Worm (Caenorhabditis elegans) whole organism, late embryonic: ENCODE measurements around the gene T21B6.3.
A peak's percentile ranks its signal among the peaks of the same experiment; 100 is the strongest.

Experiments used
- C08G9.2 ChIP-seq: sonication (generic microtip); optimal IDR thresholded peaks from 2 replicates; lab custom pipeline; 2016; ENCODE audit warnings: mild to moderate bottlenecking, missing genetic modification characterization, moderate library complexity, missing compliant biosample characterization
- F13H6.1 ChIP-seq: sonication (generic microtip); optimal IDR thresholded peaks from 2 replicates; lab custom pipeline; 2016; ENCODE audit warnings: missing genetic modification characterization, missing compliant biosample characterization
- K02D7.2 ChIP-seq: sonication (generic microtip); optimal IDR thresholded peaks from 2 replicates; lab custom pipeline; 2017; ENCODE audit warnings: mild to moderate bottlenecking, missing genetic modification characterization, missing compliant biosample characterization
- ahr-1 ChIP-seq: sonication (generic microtip); optimal IDR thresholded peaks from 2 replicates; lab custom pipeline; 2016; ENCODE audit warnings: missing genetic modification characterization, missing compliant biosample characterization
- ceh-14 ChIP-seq: sonication (generic microtip); optimal IDR thresholded peaks from 2 replicates; lab custom pipeline; 2016; ENCODE audit warnings: missing genotype, missing genetic modification characterization, missing compliant biosample characterization
- ceh-18 ChIP-seq: sonication (generic microtip); optimal IDR thresholded peaks from 2 replicates; lab custom pipeline; 2016; ENCODE audit warnings: missing genetic modification characterization, missing compliant biosample characterization
- ceh-19 ChIP-seq: fragments of 200-800 bp; sonication (Bioruptor generic); optimal IDR thresholded peaks from 2 replicates; lab custom pipeline; 2018; ENCODE audit warnings: mild to moderate bottlenecking, missing genetic modification characterization, missing compliant biosample characterization
- ceh-2 ChIP-seq: sonication (generic microtip); optimal IDR thresholded peaks from 2 replicates; lab custom pipeline; 2016; ENCODE audit warnings: missing genotype, missing genetic modification characterization, missing compliant biosample characterization
- ceh-22 ChIP-seq: sonication (generic microtip); optimal IDR thresholded peaks from 2 replicates; lab custom pipeline; 2017; ENCODE audit warnings: missing biosample characterization, missing genetic modification characterization
- ceh-24 ChIP-seq: sonication (generic microtip); optimal IDR thresholded peaks from 2 replicates; lab custom pipeline; 2016; ENCODE audit warnings: mild to moderate bottlenecking, missing genetic modification characterization, missing compliant biosample characterization
- ceh-31 ChIP-seq: sonication (generic microtip); optimal IDR thresholded peaks from 2 replicates; lab custom pipeline; 2016; ENCODE audit warnings: missing genetic modification characterization, missing compliant biosample characterization
- ceh-34 ChIP-seq: sonication (generic microtip); optimal IDR thresholded peaks from 2 replicates; lab custom pipeline; 2016; ENCODE audit warnings: mild to moderate bottlenecking, missing genetic modification characterization, missing compliant biosample characterization
- ceh-45 ChIP-seq: fragments of 200-800 bp; sonication (Bioruptor generic); IDR thresholded peaks from 2 replicates; pipeline ENCODE4 v1.3.6; 2022; ENCODE audit warnings: missing genetic modification reagents, missing genetic modification characterization, missing compliant biosample characterization
- ceh-48 ChIP-seq: sonication (generic microtip); optimal IDR thresholded peaks from 2 replicates; lab custom pipeline; 2016; ENCODE audit warnings: missing genetic modification characterization, inconsistent platforms, missing compliant biosample characterization
- ceh-6 ChIP-seq: fragments of 200-800 bp; sonication (Bioruptor generic); optimal IDR thresholded peaks from 2 replicates; lab custom pipeline; 2018; ENCODE audit warnings: mild to moderate bottlenecking, missing genetic modification characterization, missing compliant biosample characterization
- ceh-9 ChIP-seq: sonication (generic microtip); optimal IDR thresholded peaks from 2 replicates; lab custom pipeline; 2016; ENCODE audit warnings: mild to moderate bottlenecking, missing genetic modification characterization, inconsistent platforms, missing compliant biosample characterization
- che-1 ChIP-seq: sonication (generic microtip); optimal IDR thresholded peaks from 2 replicates; lab custom pipeline; 2016; ENCODE audit warnings: mild to moderate bottlenecking, missing genetic modification characterization, missing compliant biosample characterization
- dmd-4 ChIP-seq: sonication (generic microtip); optimal IDR thresholded peaks from 2 replicates; lab custom pipeline; 2016; ENCODE audit warnings: borderline replicate concordance, missing genetic modification characterization, missing compliant biosample characterization
- dve-1 ChIP-seq: sonication (generic microtip); optimal IDR thresholded peaks from 2 replicates; lab custom pipeline; 2017; ENCODE audit warnings: antibody characterized with exemption, mild to moderate bottlenecking, missing genetic modification characterization, missing compliant biosample characterization
- ets-4 ChIP-seq: sonication (generic microtip); optimal IDR thresholded peaks from 2 replicates; lab custom pipeline; 2016; ENCODE audit warnings: missing genetic modification characterization, missing compliant biosample characterization
- eyg-1 ChIP-seq: sonication (generic microtip); optimal IDR thresholded peaks from 2 replicates; lab custom pipeline; 2016; ENCODE audit warnings: missing genotype, missing genetic modification characterization, missing compliant biosample characterization
- fax-1 ChIP-seq: sonication (generic microtip); optimal IDR thresholded peaks from 2 replicates; lab custom pipeline; 2016; ENCODE audit warnings: missing genotype, missing genetic modification characterization, missing compliant biosample characterization
- fkh-10 ChIP-seq: fragments of 150-350 bp; optimal IDR thresholded peaks from 2 replicates; lab custom pipeline; 2014; ENCODE audit warnings: missing biosample characterization, missing genetic modification reagents, missing genetic modification characterization
- fkh-6 ChIP-seq: sonication (generic microtip); optimal IDR thresholded peaks from 2 replicates; lab custom pipeline; 2016; ENCODE audit warnings: missing genetic modification characterization, missing compliant biosample characterization
- gmeb-2 ChIP-seq: sonication (generic microtip); optimal IDR thresholded peaks from 2 replicates; lab custom pipeline; 2016; ENCODE audit warnings: missing genetic modification characterization, inconsistent platforms, missing compliant biosample characterization
- hlh-13 ChIP-seq: fragments of 200-800 bp; sonication (Bioruptor generic); optimal IDR thresholded peaks from 2 replicates; lab custom pipeline; 2018; ENCODE audit warnings: mild to moderate bottlenecking, missing genetic modification characterization, missing compliant biosample characterization
- hlh-15 ChIP-seq: sonication (generic microtip); optimal IDR thresholded peaks from 2 replicates; lab custom pipeline; 2016; ENCODE audit warnings: missing genetic modification characterization, missing compliant biosample characterization
- hlh-6 ChIP-seq: sonication (generic microtip); optimal IDR thresholded peaks from 2 replicates; lab custom pipeline; 2016; ENCODE audit warnings: missing genotype, missing genetic modification characterization, missing compliant biosample characterization
- hlh-8 ChIP-seq: sonication (generic microtip); optimal IDR thresholded peaks from 2 replicates; lab custom pipeline; 2016; ENCODE audit warnings: missing genotype, missing genetic modification characterization, missing compliant biosample characterization
- madf-2 ChIP-seq: sonication (generic microtip); optimal IDR thresholded peaks from 2 replicates; lab custom pipeline; 2017; ENCODE audit warnings: missing genetic modification characterization, missing compliant biosample characterization
- mec-3 ChIP-seq: sonication (generic microtip); optimal IDR thresholded peaks from 2 replicates; lab custom pipeline; 2016; ENCODE audit warnings: borderline replicate concordance, missing genetic modification characterization, missing compliant biosample characterization
- nfya-1 ChIP-seq: sonication (generic microtip); optimal IDR thresholded peaks from 2 replicates; lab custom pipeline; 2017; ENCODE audit warnings: missing genetic modification characterization, mild to moderate bottlenecking, missing compliant biosample characterization, antibody characterized with exemption, moderate library complexity
- nhr-11 ChIP-seq: fragments of 150-350 bp; optimal IDR thresholded peaks from 2 replicates; lab custom pipeline; 2014; ENCODE audit warnings: missing biosample characterization, missing genetic modification characterization
- npax-4 ChIP-seq: sonication (generic microtip); optimal IDR thresholded peaks from 2 replicates; lab custom pipeline; 2016; ENCODE audit warnings: missing genetic modification characterization, missing compliant biosample characterization
- pax-1 ChIP-seq: fragments of 150-350 bp; optimal IDR thresholded peaks from 2 replicates; lab custom pipeline; 2014; ENCODE audit warnings: missing biosample characterization, missing genetic modification characterization
- pha-2 ChIP-seq: sonication (generic microtip); optimal IDR thresholded peaks from 2 replicates; lab custom pipeline; 2017; ENCODE audit warnings: mild to moderate bottlenecking, missing genetic modification characterization, missing compliant biosample characterization
- pha-4 ChIP-seq: fragments of 150-350 bp; optimal IDR thresholded peaks from 2 replicates; lab custom pipeline; 2018; ENCODE audit warnings: missing biosample characterization, missing genetic modification reagents, missing genetic modification characterization
- pqm-1 ChIP-seq: sonication (generic microtip); optimal IDR thresholded peaks from 2 replicates; lab custom pipeline; 2016; ENCODE audit warnings: missing genetic modification characterization, missing compliant biosample characterization
- pros-1 ChIP-seq: fragments of 150-350 bp; optimal IDR thresholded peaks from 2 replicates; lab custom pipeline; 2014; ENCODE audit warnings: missing biosample characterization, missing genetic modification reagents, missing genetic modification characterization
- ref-2 ChIP-seq: sonication (generic microtip); optimal IDR thresholded peaks from 2 replicates; lab custom pipeline; 2016; ENCODE audit warnings: missing genetic modification characterization, missing compliant biosample characterization
- sdc-2 ChIP-seq: sonication (generic microtip); optimal IDR thresholded peaks from 2 replicates; lab custom pipeline; 2016; ENCODE audit warnings: missing genotype, missing genetic modification characterization, missing compliant biosample characterization
- sox-4 ChIP-seq: sonication (generic microtip); optimal IDR thresholded peaks from 2 replicates; lab custom pipeline; 2017; ENCODE audit warnings: mild to moderate bottlenecking, missing genetic modification characterization, inconsistent platforms, missing compliant biosample characterization
- tbx-2 ChIP-seq: sonication (generic microtip); optimal IDR thresholded peaks from 2 replicates; lab custom pipeline; 2016; ENCODE audit warnings: missing genetic modification characterization, missing compliant biosample characterization
- ttx-3 ChIP-seq: sonication (generic microtip); optimal IDR thresholded peaks from 2 replicates; lab custom pipeline; 2016; ENCODE audit warnings: missing genetic modification reagents, missing genetic modification characterization, missing compliant biosample characterization
- unc-3 ChIP-seq, 2 experiments: fragments of 200-800 bp in 1 of 2; sonication (Bioruptor generic) in 1 of 2; sonication (generic microtip) in 1 of 2; conservative IDR thresholded peaks in 1 of 2; optimal IDR thresholded peaks in 1 of 2; 2 replicates each; pipeline versions ENCODE4 v1.3.6 to Lab custom; 2016 to 2022; ENCODE audit warnings: missing compliant biosample characterization in 2 of 2, missing genetic modification characterization in 2 of 2, missing genetic modification reagents in 1 of 2
- unc-42 ChIP-seq: sonication (generic microtip); optimal IDR thresholded peaks from 2 replicates; lab custom pipeline; 2016; ENCODE audit warnings: missing genotype, missing genetic modification characterization, missing compliant biosample characterization
- unc-86 ChIP-seq: sonication (generic microtip); optimal IDR thresholded peaks from 2 replicates; lab custom pipeline; 2016; ENCODE audit warnings: missing genetic modification characterization, missing compliant biosample characterization
- zip-5 ChIP-seq: sonication (generic microtip); optimal IDR thresholded peaks from 2 replicates; lab custom pipeline; 2016; ENCODE audit warnings: missing genetic modification characterization, missing compliant biosample characterization
- ztf-16 ChIP-seq: sonication (generic microtip); optimal IDR thresholded peaks from 2 replicates; lab custom pipeline; 2017; ENCODE audit warnings: missing genetic modification characterization, missing compliant biosample characterization

The T21B6.3 gene

DNA sequence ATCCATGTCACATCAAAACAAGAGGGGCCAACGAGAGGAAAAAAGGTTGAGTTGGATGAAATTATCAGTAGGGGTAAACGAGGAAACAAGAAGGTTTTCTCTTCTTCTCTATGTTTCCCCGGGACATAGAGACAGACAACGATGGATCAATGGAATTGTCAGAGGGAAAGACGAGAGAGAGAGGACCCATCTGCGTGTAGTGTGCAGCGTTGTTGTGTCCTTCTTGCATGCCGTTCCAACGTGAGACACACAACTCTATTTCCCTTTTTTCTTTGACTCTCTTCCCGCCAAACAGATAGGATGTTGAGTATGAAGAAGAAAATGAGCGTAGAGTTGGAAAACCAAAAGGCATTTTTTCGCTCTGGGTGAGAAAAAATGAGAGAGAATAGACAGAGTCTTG lies 47.8 kb downstream of the T21B6.3 start (continued):
- no peak for TF ChIP-seq pha-2 (tag; lab: Kevin White, UChicago)
- TF ChIP-seq K02D7.2 (tag; lab: Kevin White, UChicago) = no peak
- peak; percentile 30 for TF ChIP-seq hlh-8 (tag; lab: Kevin White, UChicago)
- no peak for TF ChIP-seq dve-1
- no peak for TF ChIP-seq ceh-45 (GFP tag; lab: Robert Waterston, UW)
- TF ChIP-seq ztf-16 (tag; lab: Kevin White, UChicago) = no peak
- no peak for TF ChIP-seq unc-86
- no peak for TF ChIP-seq eyg-1 (tag; lab: Kevin White, UChicago)
- peak; percentile 57 for TF ChIP-seq nfya-1 (tag; lab: Kevin White, UChicago)
- TF ChIP-seq gmeb-2 = no peak
- no peak for TF ChIP-seq ceh-22 (tag; lab: Kevin White, UChicago)
- no peak for TF ChIP-seq ahr-1 (tag; lab: Kevin White, UChicago)
- peak; percentile 52 for TF ChIP-seq ceh-31 (tag; lab: Kevin White, UChicago)
- no peak for TF ChIP-seq ets-4 (tag; lab: Kevin White, UChicago)
- no peak for TF ChIP-seq che-1
- TF ChIP-seq ceh-14 = no peak
- TF ChIP-seq zip-5 (tag; lab: Kevin White, UChicago) = no peak
- no peak for TF ChIP-seq ttx-3
- TF ChIP-seq nhr-11 (tag; lab: Kevin White, UChicago) = no peak
- no peak for TF ChIP-seq ceh-6 (GFP tag; lab: Kevin White, UChicago)
- peak; percentile 51 for TF ChIP-seq ref-2 (tag; lab: Kevin White, UChicago)
- no peak for TF ChIP-seq ceh-19
- TF ChIP-seq pros-1 (tag; lab: Kevin White, UChicago) = no peak
- peak; percentile 19 for TF ChIP-seq ceh-34 (tag; lab: Kevin White, UChicago)
- no peak for TF ChIP-seq ceh-2
- TF ChIP-seq mec-3 (tag; lab: Kevin White, UChicago) = no peak
- no peak for TF ChIP-seq hlh-15 (tag; lab: Kevin White, UChicago)
- TF ChIP-seq sox-4 (tag; lab: Kevin White, UChicago) = no peak

DNA sequence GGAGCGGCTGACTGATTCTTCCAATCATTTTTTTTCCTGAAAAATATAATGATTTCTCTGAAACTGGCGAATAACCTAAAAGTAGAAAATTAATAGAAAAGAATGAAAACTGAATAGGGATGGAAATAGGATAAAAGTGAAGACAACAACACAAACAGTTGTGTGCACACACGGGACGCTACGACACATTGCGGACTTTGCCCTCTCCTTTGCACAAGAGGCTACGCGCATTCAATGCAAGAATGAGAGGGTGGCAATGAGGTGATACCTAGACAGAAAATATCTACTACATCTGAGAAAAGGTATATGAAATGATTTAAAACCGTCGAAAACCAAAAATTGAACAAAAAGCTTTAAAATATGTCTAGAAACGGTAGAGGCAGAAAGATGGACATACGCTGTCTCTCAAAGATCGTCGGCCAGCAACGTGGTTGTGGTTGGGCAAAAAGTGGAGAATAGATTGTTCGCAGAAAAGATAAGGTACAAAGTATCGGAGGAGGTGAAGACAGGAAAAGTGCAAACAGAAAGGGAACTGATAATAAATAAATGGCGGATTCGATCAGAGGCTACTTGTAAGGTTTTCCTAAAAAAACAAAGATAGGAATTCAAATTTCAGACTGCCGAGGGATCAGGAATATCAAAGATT lies 48.5 kb downstream of the T21B6.3 start, which contains the start of gene suca-1:
Gene suca-1, minus strand, starts transcription at position 36 of the 646 bp plus-strand sequence.
- TF ChIP-seq ceh-6 (GFP tag; lab: Kevin White, UChicago) = no peak
- TF ChIP-seq ceh-18 (tag; lab: Kevin White, UChicago) = peak; percentile 34
- TF ChIP-seq npax-4 (tag; lab: Kevin White, UChicago) = no peak
- peak; percentile 67 for TF ChIP-seq nfya-1 (tag; lab: Kevin White, UChicago)
- TF ChIP-seq ceh-45 (GFP tag; lab: Robert Waterston, UW) = 0 out of 2 replicates have a peak, but pooled peaks have one; percentile 22
- no peak for TF ChIP-seq ceh-24 (tag; lab: Kevin White, UChicago)
- TF ChIP-seq eyg-1 (tag; lab: Kevin White, UChicago) = no peak
- peak; percentile 36 for TF ChIP-seq hlh-6 (tag; lab: Kevin White, UChicago)
- TF ChIP-seq fax-1 = no peak
- no peak for TF ChIP-seq ztf-16 (tag; lab: Kevin White, UChicago)
- no peak for TF ChIP-seq ttx-3
- peak; percentile 8 for TF ChIP-seq C08G9.2 (tag; lab: Kevin White, UChicago)
- TF ChIP-seq pax-1 = no peak
- TF ChIP-seq zip-5 (tag; lab: Kevin White, UChicago) = no peak
- TF ChIP-seq fkh-10 (GFP tag; lab: Kevin White, UChicago) = no peak
- no peak for TF ChIP-seq pha-4 (tag; lab: Kevin White, UChicago)
- no peak for TF ChIP-seq ceh-9 (tag; lab: Kevin White, UChicago)
- peak; percentile 11 for TF ChIP-seq K02D7.2 (tag; lab: Kevin White, UChicago)
- no peak for TF ChIP-seq che-1
- TF ChIP-seq pqm-1 (tag; lab: Kevin White, UChicago) = no peak
- TF ChIP-seq unc-86 = no peak
- TF ChIP-seq hlh-13 (GFP tag; lab: Kevin White, UChicago) = no peak
- TF ChIP-seq unc-3 (GFP tag; conservative IDR thresholded peaks at IDR 0.05; lab: Robert Waterston, UW) = no peak
- TF ChIP-seq unc-3 (tag; optimal IDR thresholded peaks at IDR 0.05; lab: Kevin White, UChicago) = no peak
- TF ChIP-seq ceh-14 = no peak
- peak; percentile 28 for TF ChIP-seq madf-2 (tag; lab: Kevin White, UChicago)
- TF ChIP-seq fkh-6 (tag; lab: Kevin White, UChicago) = no peak
- TF ChIP-seq dve-1 = no peak
- TF ChIP-seq unc-42 (tag; lab: Kevin White, UChicago) = peak; percentile 3
- TF ChIP-seq ceh-31 (tag; lab: Kevin White, UChicago) = peak; percentile 19
- peak; percentile 51 for TF ChIP-seq sdc-2
- no peak for TF ChIP-seq dmd-4 (tag; lab: Kevin White, UChicago)
- TF ChIP-seq F13H6.1 = peak; percentile 40
- no peak for TF ChIP-seq ceh-48 (tag; lab: Kevin White, UChicago)
- no peak for TF ChIP-seq pros-1 (tag; lab: Kevin White, UChicago)
- TF ChIP-seq tbx-2 = peak; percentile 71
